Fruit fly (Drosophila melanogaster) whole organism, wandering third instar larva: ENCODE measurements around the gene CG10194.

Experiments used
- CG32264 ChIP-seq: fragments of 200-800 bp; sonication (Bioruptor generic); optimal IDR thresholded peaks from 2 replicates; lab custom pipeline; 2016; ENCODE audit warnings: missing biosample characterization, missing genetic modification characterization
- CG9705 ChIP-seq: fragments of 200-800 bp; sonication (Bioruptor generic); optimal IDR thresholded peaks from 2 replicates; lab custom pipeline; 2018; ENCODE audit warnings: missing biosample characterization, mild to moderate bottlenecking, missing genetic modification characterization
- CrebA ChIP-seq: fragments of 200-800 bp; sonication (Bioruptor generic); optimal IDR thresholded peaks from 2 replicates; lab custom pipeline; 2016; ENCODE audit warnings: missing biosample characterization, mild to moderate bottlenecking, missing genetic modification characterization, borderline replicate concordance
- Dfd ChIP-seq: fragments of >200 bp; optimal IDR thresholded peaks from 2 replicates; lab custom pipeline; 2017; ENCODE audit warnings: missing biosample characterization, missing genetic modification characterization
- Dif ChIP-seq: fragments of 200-275, 200-300 bp; sonication (Bioruptor generic); optimal IDR thresholded peaks from 2 replicates; lab custom pipeline; 2018; ENCODE audit warnings: missing biosample characterization, missing genetic modification characterization; ENCODE audit not compliant: partially characterized antibody
- GATAd ChIP-seq: sonication (Bioruptor generic); optimal IDR thresholded peaks from 2 replicates; lab custom pipeline; 2016; ENCODE audit warnings: missing biosample characterization, missing genetic modification characterization
- HLH106 ChIP-seq: fragments of 200-800 bp; optimal IDR thresholded peaks from 3 replicates; lab custom pipeline; 2019; ENCODE audit warnings: missing biosample characterization, mild to moderate bottlenecking, missing genetic modification characterization, moderate library complexity
- Hnf4 ChIP-seq: fragments of 200-800 bp; sonication (Bioruptor generic); optimal IDR thresholded peaks from 2 replicates; lab custom pipeline; 2016; ENCODE audit warnings: missing biosample characterization, mild to moderate bottlenecking, missing genetic modification characterization
- Hr78 ChIP-seq: fragments of >200 bp; optimal IDR thresholded peaks from 2 replicates; lab custom pipeline; 2017; ENCODE audit warnings: missing biosample characterization, missing genetic modification characterization
- Hr83 ChIP-seq: fragments of 200-300 bp; sonication (Bioruptor generic); optimal IDR thresholded peaks from 2 replicates; lab custom pipeline; 2016; ENCODE audit warnings: missing biosample characterization, mild to moderate bottlenecking, missing genetic modification characterization, moderate library complexity; ENCODE audit not compliant: poor library complexity, severe bottlenecking
- Mio ChIP-seq: sonication (Bioruptor generic); optimal IDR thresholded peaks from 2 replicates; lab custom pipeline; 2016; ENCODE audit warnings: missing biosample characterization, missing genetic modification characterization
- Myc ChIP-seq: fragments of >200 bp; optimal IDR thresholded peaks from 2 replicates; lab custom pipeline; 2017
- N ChIP-seq: fragments of >200 bp; optimal IDR thresholded peaks from 2 replicates; lab custom pipeline; 2018; ENCODE audit warnings: missing biosample characterization, missing external identifiers, missing genetic modification characterization
- Rel ChIP-seq, 2 experiments: fragments of 200-800 bp; sonication (Bioruptor generic) in 1 of 2; optimal IDR thresholded peaks; 2 replicates in 1 of 2; 3 replicates in 1 of 2; lab custom pipeline; 2016 to 2019; ENCODE audit warnings: mild to moderate bottlenecking in 2 of 2, missing biosample characterization in 2 of 2, missing genetic modification characterization in 2 of 2, moderate library complexity in 1 of 2
- Sp1 ChIP-seq: fragments of 200-800 bp; sonication (Bioruptor generic); optimal IDR thresholded peaks from 3 replicates; lab custom pipeline; 2019; ENCODE audit warnings: missing biosample characterization, mild to moderate bottlenecking, missing genetic modification characterization, moderate library complexity
- Vsx2 ChIP-seq: fragments of 200-300, 225-300 bp; sonication (Bioruptor generic); optimal IDR thresholded peaks from 2 replicates; lab custom pipeline; 2018; ENCODE audit warnings: missing biosample characterization, missing genetic modification characterization; ENCODE audit not compliant: partially characterized antibody
- br ChIP-seq: fragments of 200-800 bp; sonication (Bioruptor generic); optimal IDR thresholded peaks from 2 replicates; lab custom pipeline; 2016; ENCODE audit warnings: missing biosample characterization, missing genetic modification characterization
- brk ChIP-seq: fragments of 200-800 bp; sonication (Bioruptor generic); optimal IDR thresholded peaks from 2 replicates; lab custom pipeline; 2016; ENCODE audit warnings: missing biosample characterization, mild to moderate bottlenecking, missing genetic modification characterization
- dl ChIP-seq, 2 experiments: fragments of 175-275, 200-275 bp in 1 of 2; fragments of 200-275 bp in 1 of 2; sonication (Bioruptor generic); optimal IDR thresholded peaks; lab custom pipeline; 2018; ENCODE audit warnings: mild to moderate bottlenecking in 2 of 2, missing biosample characterization in 2 of 2, missing genetic modification characterization in 2 of 2, moderate library complexity in 2 of 2; ENCODE audit not compliant: partially characterized antibody in 2 of 2, insufficient read depth in 1 of 2
- dsf ChIP-seq: sonication (Bioruptor generic); optimal IDR thresholded peaks from 2 replicates; lab custom pipeline; 2016; ENCODE audit warnings: missing biosample characterization, missing genetic modification characterization, borderline replicate concordance
- ey ChIP-seq: fragments of 200-800 bp; sonication (Bioruptor generic); optimal IDR thresholded peaks from 2 replicates; lab custom pipeline; 2016; ENCODE audit warnings: missing biosample characterization, missing genetic modification characterization
- foxo ChIP-seq, 2 experiments: fragments of 200-800 bp; sonication (Bioruptor generic); optimal IDR thresholded peaks; 2 replicates in 1 of 2; 3 replicates in 1 of 2; lab custom pipeline; 2016 to 2017; ENCODE audit warnings: missing biosample characterization in 2 of 2, missing genetic modification characterization in 2 of 2
- fru ChIP-seq: fragments of 200-800 bp; sonication (Bioruptor generic); optimal IDR thresholded peaks from 3 replicates; lab custom pipeline; 2016; ENCODE audit warnings: missing biosample characterization, mild to moderate bottlenecking, missing genetic modification characterization
- h ChIP-seq: fragments of 200-800 bp; sonication (Bioruptor generic); optimal IDR thresholded peaks from 3 replicates; lab custom pipeline; 2016; ENCODE audit warnings: missing biosample characterization, mild to moderate bottlenecking, missing genetic modification characterization
- jim ChIP-seq: fragments of 175-275, 200-325 bp; sonication (Bioruptor generic); optimal IDR thresholded peaks from 2 replicates; lab custom pipeline; 2016; ENCODE audit warnings: missing biosample characterization, mild to moderate bottlenecking, missing genetic modification characterization
- lola ChIP-seq: fragments of >200 bp; optimal IDR thresholded peaks from 2 replicates; lab custom pipeline; 2017; ENCODE audit warnings: missing biosample characterization, missing genetic modification characterization
- pan ChIP-seq: fragments of >200 bp; optimal IDR thresholded peaks from 2 replicates; lab custom pipeline; 2017
- rgr ChIP-seq: fragments of 200-800 bp; sonication (Bioruptor generic); optimal IDR thresholded peaks from 3 replicates; lab custom pipeline; 2016; ENCODE audit warnings: missing biosample characterization, mild to moderate bottlenecking, missing genetic modification characterization
- sage ChIP-seq: fragments of 200-800 bp; sonication (Bioruptor generic); optimal IDR thresholded peaks from 2 replicates; lab custom pipeline; 2016; ENCODE audit warnings: missing biosample characterization, mild to moderate bottlenecking, missing genetic modification characterization
- sv ChIP-seq: fragments of 200-800 bp; sonication (Bioruptor generic); optimal IDR thresholded peaks from 3 replicates; lab custom pipeline; 2016; ENCODE audit warnings: missing biosample characterization, missing genetic modification characterization
- usp ChIP-seq: fragments of >200 bp; optimal IDR thresholded peaks from 2 replicates; lab custom pipeline; 2017; ENCODE audit warnings: missing biosample characterization, missing genetic modification characterization
- woc ChIP-seq: sonication (Bioruptor generic); optimal IDR thresholded peaks from 2 replicates; lab custom pipeline; 2016; ENCODE audit warnings: missing biosample characterization, mild to moderate bottlenecking, missing genetic modification characterization

The CG10194 gene

dm6 chr2L:19492934-19493686 is 3.2 kb upstream of the CG10194 start, which contains the start of the genes swm and Ctu2 (continued):
- no peak for TF ChIP-seq dl (GFP tag; optimal IDR thresholded peaks at IDR 0.05; lab: Kevin White, UChicago; ENCODE audit: insufficient read depth in 1 of 2, partially characterized antibody in 2 of 2)
- no peak for TF ChIP-seq GATAd (GFP tag; lab: Kevin White, UChicago)
- TF ChIP-seq CG9705 (GFP tag; lab: Kevin White, UChicago) = peak; percentile 60
- no peak for TF ChIP-seq fru (GFP tag; lab: Kevin White, UChicago)
- TF ChIP-seq lola = no peak
- TF ChIP-seq, all 38 proteins: peak for 10

- TF ChIP-seq rgr (GFP tag; lab: Kevin White, UChicago) (no peak), br (GFP tag; lab: Kevin White, UChicago) (no peak), woc (no peak), jim (GFP tag; lab: Kevin White, UChicago) (no peak), CrebA (GFP tag; lab: Kevin White, UChicago) (no peak), foxo (GFP tag; optimal IDR thresholded peaks at IDR 0.05; lab: Kevin White, UChicago) (no peak), Hr78 (no peak), Hnf4 (no peak), Sp1 (GFP tag; lab: Kevin White, UChicago) (no peak), Rel (GFP tag; optimal IDR thresholded peaks at IDR 0.05; lab: Kevin White, UChicago) (no peak), Rel (tag; optimal IDR thresholded peaks at IDR 0.05; lab: Kevin White, UChicago) (no peak), brk (GFP tag; lab: Kevin White, UChicago) (no peak), Myc (no peak), Dfd (no peak), h (no peak), dsf (GFP tag; lab: Kevin White, UChicago) (no peak), HLH106 (no peak), dl (GFP tag; optimal IDR thresholded peaks at IDR 0.05; lab: Kevin White, UChicago; ENCODE audit: insufficient read depth in 1 of 2, partially characterized antibody in 2 of 2) (no peak), CG9705 (GFP tag; lab: Kevin White, UChicago) (no peak)
These were observed 2.7 kb downstream of the CG10194 start, which contains the start of gene CG13083 for dm6 chr2L:19487190-19487589. Gene CG13083 (plus strand): TSS chr2L:19487490.

dm6 chr2L:19484539-19484938 is 5.4 kb downstream of the CG10194 start, which contains the start of the genes CG10195 and CG13084:
Gene CG10195 (minus strand): TSS chr2L:19484705.
Gene CG13084 (plus strand): TSS chr2L:19484930.
- TF ChIP-seq br (GFP tag; lab: Kevin White, UChicago) (no peak), foxo (GFP tag; optimal IDR thresholded peaks at IDR 0.05; lab: Kevin White, UChicago) (no peak), h (no peak), Mio (no peak), N (no peak), HLH106 (no peak), Hr83 (no peak), jim (GFP tag; lab: Kevin White, UChicago) (no peak), Vsx2 (no peak)

dm6 chr2L:19480406-19481334 is 9.2 kb downstream of the CG10194 start:
- TF ChIP-seq lola (no peak), dsf (GFP tag; lab: Kevin White, UChicago) (no peak), Dfd (peak; percentile 95)

- TF ChIP-seq usp (no peak), N (no peak), pan (no peak), Hr78 (no peak), CG32264 (GFP tag; lab: Kevin White, UChicago) (no peak), Sp1 (GFP tag; lab: Kevin White, UChicago) (no peak), Rel (GFP tag; optimal IDR thresholded peaks at IDR 0.05; lab: Kevin White, UChicago) (no peak), Rel (tag; optimal IDR thresholded peaks at IDR 0.05; lab: Kevin White, UChicago) (no peak), rgr (GFP tag; lab: Kevin White, UChicago) (no peak), foxo (GFP tag; optimal IDR thresholded peaks at IDR 0.05; lab: Kevin White, UChicago) (no peak), dl (GFP tag; optimal IDR thresholded peaks at IDR 0.05; lab: Kevin White, UChicago; ENCODE audit: insufficient read depth in 1 of 2, partially characterized antibody in 2 of 2) (no peak), GATAd (GFP tag; lab: Kevin White, UChicago) (no peak), sv (GFP tag; lab: Kevin White, UChicago) (no peak), woc (no peak), Vsx2 (no peak), jim (GFP tag; lab: Kevin White, UChicago) (no peak), sage (GFP tag; lab: Kevin White, UChicago) (no peak), ey (no peak), Dif (GFP tag; lab: Kevin White, UChicago) (no peak), brk (GFP tag; lab: Kevin White, UChicago) (no peak)
- TF ChIP-seq, all 38 proteins: peak for 0
These were observed 10.5 kb downstream of the CG10194 start for dm6 chr2L:19479249-19479984.
